Worm (Caenorhabditis elegans): ENCODE measurements around the gene C34F11.8.
A peak's percentile ranks its signal among the peaks of the same experiment; 100 is the strongest.

Gene C34F11.8

DNA sequence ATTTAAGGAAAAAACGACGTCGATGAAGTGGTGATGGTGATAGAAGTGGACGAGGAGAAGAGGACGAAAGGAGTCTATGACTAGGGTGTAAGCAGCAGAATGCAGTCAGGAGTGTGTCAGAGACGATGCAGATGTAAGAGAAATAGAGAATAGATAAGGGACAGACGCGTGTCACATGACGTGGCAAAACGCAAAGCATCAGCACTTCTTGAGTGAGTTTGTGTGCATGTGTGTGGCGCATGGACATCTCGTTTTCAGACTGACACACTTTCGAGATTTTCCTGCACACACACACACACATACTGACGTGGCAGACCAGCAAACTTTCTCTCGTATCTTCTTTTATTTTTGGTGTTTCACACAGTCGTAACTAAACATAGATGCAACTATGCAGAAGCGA is 28.3 kb downstream of the C34F11.8 start (continued):
- TF ChIP-seq tra-1 (GFP tag; IDR thresholded peaks at IDR 0.05) (peak; percentile 83), zag-1 (tag; optimal IDR thresholded peaks at IDR 0.05) (no peak), unc-62 (GFP tag; optimal IDR thresholded peaks at IDR 0.05 in 1 of 2) (peak in 1 of 2 experiments; percentile 67), unc-62 (tag; optimal IDR thresholded peaks at IDR 0.05) (no peak), ztf-11 (tag; optimal IDR thresholded peaks at IDR 0.05) (no peak), Y75B8A.6 (GFP tag; IDR thresholded peaks at IDR 0.05) (no peak), lim-7 (GFP tag; IDR thresholded peaks at IDR 0.05) (no peak), lin-13 (GFP tag; optimal IDR thresholded peaks at IDR 0.05) (no peak), daf-12 (tag; optimal IDR thresholded peaks at IDR 0.05) (no peak), gei-8 (GFP tag; optimal IDR thresholded peaks at IDR 0.05) (peak; percentile 28), nhr-11 (tag; optimal IDR thresholded peaks at IDR 0.05) (peak; percentile 58), sdz-12 (GFP tag; optimal IDR thresholded peaks at IDR 0.05) (no peak), php-3 (GFP tag; IDR thresholded peaks at IDR 0.05) (peak; percentile 27; the same call in 1 of the 2 replicates), dve-1 (tag; optimal IDR thresholded peaks at IDR 0.05; ENCODE audit: insufficient read depth) (peak; percentile 78)

DNA sequence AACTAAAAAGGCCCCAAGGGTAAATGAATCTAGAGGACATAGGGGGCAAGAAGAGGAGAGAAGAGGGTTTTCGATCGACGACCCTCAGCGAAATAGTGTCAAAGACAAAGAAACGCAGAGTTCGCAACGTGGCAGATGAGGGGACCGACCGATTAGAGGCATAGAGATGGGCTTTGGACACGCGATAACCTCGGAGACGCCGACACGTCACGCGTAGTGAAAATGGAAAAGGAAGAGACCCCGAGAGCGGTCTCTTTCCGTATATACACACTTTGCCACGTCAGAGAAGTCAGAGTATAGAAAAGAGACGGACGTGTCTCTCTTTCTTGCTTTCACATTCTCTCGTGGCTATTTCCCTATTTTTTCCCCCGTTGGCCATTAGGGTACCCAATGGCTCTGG is 29.3 kb downstream of the C34F11.8 start:
- TF ChIP-seq nhr-25 (tag; optimal IDR thresholded peaks at IDR 0.05; ENCODE audit: borderline replicate concordance, insufficient read depth) (peak; percentile 70), dpl-1 (GFP tag; optimal IDR thresholded peaks at IDR 0.05) (peak; percentile 31), zfp-3 (GFP tag; conservative IDR thresholded peaks at IDR 0.05) (0 out of 2 replicates have a peak, but pooled peaks have one; percentile 47), tra-1 (GFP tag; IDR thresholded peaks at IDR 0.05) (peak; percentile 45), lin-1 (GFP tag; IDR thresholded peaks at IDR 0.05) (no peak), mxl-3 (GFP tag; optimal IDR thresholded peaks at IDR 0.05) (peak; percentile 89), lin-39 (tag; optimal IDR thresholded peaks at IDR 0.05) (no peak), madf-5 (GFP tag; IDR thresholded peaks at IDR 0.05) (no peak), hmg-1.1 (GFP tag; IDR thresholded peaks at IDR 0.05) (peak; percentile 85), spr-3 (GFP tag; optimal IDR thresholded peaks at IDR 0.05) (no peak), zag-1 (tag; optimal IDR thresholded peaks at IDR 0.05) (no peak), snpc-1.2 (GFP tag; IDR thresholded peaks at IDR 0.05) (no peak), aly-2 (tag; optimal IDR thresholded peaks at IDR 0.05) (no peak), attf-4 (tag; optimal IDR thresholded peaks at IDR 0.05) (no peak), set-16 (GFP tag; IDR thresholded peaks at IDR 0.05) (peak; percentile 59; the same call in 1 of the 2 replicates), hlh-11 (tag; optimal IDR thresholded peaks at IDR 0.05) (peak; percentile 85), daf-19 (GFP tag; conservative IDR thresholded peaks at IDR 0.05) (no peak), nhr-237 (tag; optimal IDR thresholded peaks at IDR 0.05) (no peak), unc-39 (tag; optimal IDR thresholded peaks at IDR 0.05) (no peak), Y105C5A.15 (GFP tag; IDR thresholded peaks at IDR 0.05) (no peak), unc-62 (GFP tag; optimal IDR thresholded peaks at IDR 0.05 in 1 of 2) (peak in 1 of 2 experiments; percentile 48), unc-62 (tag; optimal IDR thresholded peaks at IDR 0.05) (no peak), ctbp-1 (GFP tag; IDR thresholded peaks at IDR 0.05) (peak; percentile 88), T26A8.4 (GFP tag; IDR thresholded peaks at IDR 0.05) (0 out of 2 replicates have a peak, but pooled peaks have one; percentile 27), mxl-2 (GFP tag; conservative IDR thresholded peaks at IDR 0.05) (no peak), ztf-7 (tag; optimal IDR thresholded peaks at IDR 0.05) (no peak), D1046.2 (GFP tag; IDR thresholded peaks at IDR 0.05) (0 out of 2 replicates have a peak, but pooled peaks have one; percentile 4), dmd-9 (GFP tag; IDR thresholded peaks at IDR 0.05) (no peak), daf-16 (GFP tag; optimal IDR thresholded peaks at IDR 0.05) (no peak), daf-16 (tag; optimal IDR thresholded peaks at IDR 0.05) (peak; percentile 1), lin-29 (GFP tag; IDR thresholded peaks at IDR 0.05) (no peak), nhr-76 (tag; optimal IDR thresholded peaks at IDR 0.05) (no peak), nhr-11 (tag; optimal IDR thresholded peaks at IDR 0.05) (peak; percentile 75), nhr-102 (tag; optimal IDR thresholded peaks at IDR 0.05) (no peak), ceh-82 (tag; optimal IDR thresholded peaks at IDR 0.05) (no peak), tag-97 (GFP tag; IDR thresholded peaks at IDR 0.05) (no peak), daf-12 (tag; optimal IDR thresholded peaks at IDR 0.05) (no peak), zfp-2 (tag; optimal IDR thresholded peaks at IDR 0.05) (peak; percentile 19), F49E8.2 (tag; optimal IDR thresholded peaks at IDR 0.05; ENCODE audit: borderline replicate concordance) (no peak), F44E2.7 (GFP tag; IDR thresholded peaks at IDR 0.05) (no peak), F37D6.2 (tag; optimal IDR thresholded peaks at IDR 0.05) (peak; percentile 75), lin-15B (tag; optimal IDR thresholded peaks at IDR 0.05) (no peak)
